Worm (Caenorhabditis elegans) whole organism, young adult: ENCODE data around the gene R08D7.7.

ENCODE experiments used
- ZK185.1 ChIP-seq: sonication (generic microtip); optimal IDR thresholded peaks from 2 replicates; lab custom pipeline; 2016; ENCODE audit warnings: mild to moderate bottlenecking, missing genetic modification characterization, missing compliant biosample characterization; ENCODE audit not compliant: poor library complexity, severe bottlenecking
- die-1 ChIP-seq: sonication (generic microtip); optimal IDR thresholded peaks from 2 replicates; lab custom pipeline; 2016; ENCODE audit warnings: missing genotype, mild to moderate bottlenecking, missing genetic modification characterization, missing compliant biosample characterization
- unc-62 ChIP-seq: fragments of 150-350 bp; optimal IDR thresholded peaks from 2 replicates; lab custom pipeline; 2014; ENCODE audit warnings: missing biosample characterization, missing genetic modification reagents, missing genetic modification characterization
- ztf-22 ChIP-seq: fragments of 200-800 bp; sonication (Bioruptor generic); optimal IDR thresholded peaks from 2 replicates; lab custom pipeline; 2018; ENCODE audit warnings: mild to moderate bottlenecking, missing genetic modification characterization, moderate library complexity, missing compliant biosample characterization

ce11 chrIII:9017181-9017651, 27.4 kb downstream of the R08D7.7 start, which contains the start of gene F59B2.12:
- no peak for TF ChIP-seq ZK185.1
- no peak for TF ChIP-seq ztf-22 (GFP tag; lab: Kevin White, UChicago)
- no peak for TF ChIP-seq unc-62 (GFP tag; lab: Kevin White, UChicago)
- TF ChIP-seq die-1 (tag; lab: Kevin White, UChicago), result no peak
